Fruit fly (Drosophila melanogaster): ENCODE measurements around the gene daed.
A peak's percentile ranks its signal among the peaks of the same experiment; 100 is the strongest.

daed gene

dm6 chr2L:2201107-2201561 is 15.0 kb downstream of the daed start (continued):
- peak; percentile 24 for TF ChIP-seq ERR (GFP tag; optimal IDR thresholded peaks at IDR 0.05)
- peak; percentile 21 for TF ChIP-seq kah (GFP tag; optimal IDR thresholded peaks at IDR 0.05)
- peak; percentile 77 for TF ChIP-seq CG12942 (GFP tag; optimal IDR thresholded peaks at IDR 0.05)
- TF ChIP-seq Xbp1 (GFP tag; optimal IDR thresholded peaks at IDR 0.05), result peak; percentile 79
- TF ChIP-seq tio (GFP tag; optimal IDR thresholded peaks at IDR 0.05), result peak; percentile 84
- peak; percentile 45; the same call in 1 of the 2 replicates for TF ChIP-seq CG14667 (GFP tag; IDR thresholded peaks at IDR 0.05)
- TF ChIP-seq stc (GFP tag; IDR thresholded peaks at IDR 0.05), result no peak
- peak; percentile 64 for TF ChIP-seq CG8281 (tag; optimal IDR thresholded peaks at IDR 0.05)
- no peak for TF ChIP-seq mirr (GFP tag; optimal IDR thresholded peaks at IDR 0.05)
- no peak for TF ChIP-seq sens-2 (GFP tag; IDR thresholded peaks at IDR 0.05)
- no peak for TF ChIP-seq ato (GFP tag; IDR thresholded peaks at IDR 0.05; ENCODE audit: partially characterized antibody)
- TF ChIP-seq CG9932 (GFP tag; IDR thresholded peaks at IDR 0.05), result no peak
- TF ChIP-seq cad (GFP tag; optimal IDR thresholded peaks at IDR 0.05), result no peak
- no peak for TF ChIP-seq CG5180 (GFP tag; optimal IDR thresholded peaks at IDR 0.05)
- peak; percentile 10 for TF ChIP-seq CG9876 (GFP tag; optimal IDR thresholded peaks at IDR 0.05)
- TF ChIP-seq NFAT (GFP tag; IDR thresholded peaks at IDR 0.05), result no peak
- TF ChIP-seq Lim3 (GFP tag; IDR thresholded peaks at IDR 0.05), result no peak; the same call in 1 of the 2 replicates
- TF ChIP-seq CG32532 (GFP tag; IDR thresholded peaks at IDR 0.05), result no peak
- TF ChIP-seq Dref (GFP tag; IDR thresholded peaks at IDR 0.05), result no peak
- TF ChIP-seq CG15514 (GFP tag; optimal IDR thresholded peaks at IDR 0.05), result peak; percentile 22
- peak; percentile 12 for TF ChIP-seq CG13296 (GFP tag; optimal IDR thresholded peaks at IDR 0.05)
- TF ChIP-seq CG9215 (GFP tag; IDR thresholded peaks at IDR 0.05), result peak; percentile 28; the same call in 1 of the 2 replicates
- TF ChIP-seq CG8089 (GFP tag; optimal IDR thresholded peaks at IDR 0.05), result peak; percentile 70
- TF ChIP-seq CG3726 (GFP tag; IDR thresholded peaks at IDR 0.05), result peak; percentile 43; the same call in 1 of the 3 replicates
- peak; percentile 84 for TF ChIP-seq chif (GFP tag; optimal IDR thresholded peaks at IDR 0.05)
- TF ChIP-seq CG6689 (GFP tag; IDR thresholded peaks at IDR 0.05), result peak; percentile 78
- no peak for TF ChIP-seq da (GFP tag; optimal IDR thresholded peaks at IDR 0.05)
- TF ChIP-seq onecut (GFP tag; IDR thresholded peaks at IDR 0.05), result peak; percentile 71
- peak; percentile 50 for TF ChIP-seq cwo (GFP tag; optimal IDR thresholded peaks at IDR 0.05)
- no peak; the same call in 2 of the 3 replicates for TF ChIP-seq CG14860 (GFP tag; IDR thresholded peaks at IDR 0.05; ENCODE audit: partially characterized antibody)
- TF ChIP-seq CG6813 (GFP tag; optimal IDR thresholded peaks at IDR 0.05), result peak; percentile 67
- no peak for TF ChIP-seq Dbx (GFP tag; IDR thresholded peaks at IDR 0.05)
- no peak for TF ChIP-seq CG3163 (GFP tag; optimal IDR thresholded peaks at IDR 0.05)
- peak; percentile 66 for TF ChIP-seq run (tag; optimal IDR thresholded peaks at IDR 0.05)
- TF ChIP-seq ara (GFP tag; IDR thresholded peaks at IDR 0.05), result peak; percentile 88
- peak; percentile 57 for TF ChIP-seq caup (GFP tag; optimal IDR thresholded peaks at IDR 0.05; ENCODE audit: severe bottlenecking)
- peak; percentile 61 for TF ChIP-seq CG3065 (GFP tag; optimal IDR thresholded peaks at IDR 0.05)
- peak in 1 of 2 experiments; percentile 43 for TF ChIP-seq Trl (optimal IDR thresholded peaks at IDR 0.05)
- TF ChIP-seq Trl (GFP tag; optimal IDR thresholded peaks at IDR 0.05), result peak; percentile 69
- TF ChIP-seq prd (optimal IDR thresholded peaks at IDR 0.05), result no peak
- TF ChIP-seq prd (GFP tag; IDR thresholded peaks at IDR 0.05), result peak; percentile 80
- peak; percentile 49 for TF ChIP-seq esg (GFP tag; conservative IDR thresholded peaks at IDR 0.05)
- TF ChIP-seq CG16779 (GFP tag; IDR thresholded peaks at IDR 0.05), result no peak
- peak; percentile 73 for TF ChIP-seq NC2β (GFP tag; optimal IDR thresholded peaks at IDR 0.05)
- TF ChIP-seq D19A (tag; optimal IDR thresholded peaks at IDR 0.05), result peak; percentile 85
- peak; percentile 81 for TF ChIP-seq CG13775 (GFP tag; optimal IDR thresholded peaks at IDR 0.05)
- peak; percentile 64 for TF ChIP-seq tup (GFP tag; optimal IDR thresholded peaks at IDR 0.05)
- TF ChIP-seq al (GFP tag; IDR thresholded peaks at IDR 0.05), result no peak
- peak; percentile 70 for TF ChIP-seq CG9437 (GFP tag; optimal IDR thresholded peaks at IDR 0.05)
- peak; percentile 95 for TF ChIP-seq dmrt11E (tag; optimal IDR thresholded peaks at IDR 0.05)
- TF ChIP-seq Dfd (GFP tag; optimal IDR thresholded peaks at IDR 0.05), result no peak
- TF ChIP-seq nerfin-1 (tag; optimal IDR thresholded peaks at IDR 0.05), result peak; percentile 92
